Worm (Caenorhabditis elegans) whole organism, L4 larva: Measurements from ENCODE around the gene Y54G2A.28.

Experiments used
- R02D3.7 ChIP-seq: fragments of 150-350 bp; sonication (generic microtip); optimal IDR thresholded peaks from 3 replicates; lab custom pipeline; 2014; ENCODE audit warnings: missing biosample characterization, missing genetic modification characterization
- Y105C5A.15 ChIP-seq: fragments of 200-800 bp; sonication (Bioruptor generic); IDR thresholded peaks from 2 replicates; pipeline ENCODE4 v1.3.6; 2022; ENCODE audit warnings: missing genetic modification characterization, missing compliant biosample characterization
- Y48G9A.11 ChIP-seq: fragments of 200-800 bp; sonication (Bioruptor generic); IDR thresholded peaks from 2 replicates; pipeline ENCODE4 v1.3.6; 2022; ENCODE audit warnings: missing genetic modification reagents, missing genetic modification characterization, missing compliant biosample characterization
- aha-1 ChIP-seq: fragments of 150-350 bp; peaks from one replicate; lab custom pipeline; 2014; ENCODE audit warnings: missing biosample characterization, missing genetic modification characterization
- attf-4 ChIP-seq: sonication (generic microtip); optimal IDR thresholded peaks from 3 replicates; lab custom pipeline; 2017; ENCODE audit warnings: missing biosample characterization, missing genetic modification characterization
- ceh-28 ChIP-seq: fragments of 150-350 bp; optimal IDR thresholded peaks from 2 replicates; lab custom pipeline; 2014; ENCODE audit warnings: missing biosample characterization, missing genetic modification reagents, missing genetic modification characterization
- ceh-44 ChIP-seq: fragments of 200-800 bp; sonication (Bioruptor generic); IDR thresholded peaks from 2 replicates; pipeline ENCODE4 v1.3.6; 2022; ENCODE audit warnings: missing genetic modification reagents, missing genetic modification characterization, missing compliant biosample characterization
- ceh-62 ChIP-seq: sonication (generic microtip); optimal IDR thresholded peaks from 2 replicates; lab custom pipeline; 2017; ENCODE audit warnings: missing biosample characterization, missing genetic modification characterization
- cey-2 ChIP-seq: sonication (generic microtip); optimal IDR thresholded peaks from 3 replicates; lab custom pipeline; 2017; ENCODE audit warnings: missing genetic modification characterization, mild to moderate bottlenecking, missing compliant biosample characterization, antibody characterized with exemption, borderline replicate concordance; ENCODE audit not compliant: insufficient read depth
- daf-16 ChIP-seq, 3 experiments: sonication (generic microtip); optimal IDR thresholded peaks; 2 replicates each; lab custom pipeline; 2016 to 2017; ENCODE audit warnings: missing genetic modification characterization in 3 of 3, missing genetic modification reagents in 3 of 3, mild to moderate bottlenecking in 2 of 3, missing compliant biosample characterization in 2 of 3, missing biosample characterization in 1 of 3, moderate library complexity in 1 of 3
- daf-19 ChIP-seq: fragments of 200-800 bp; sonication (Bioruptor generic); conservative IDR thresholded peaks from 2 replicates; pipeline ENCODE4 v1.3.6; 2022; ENCODE audit warnings: missing genetic modification characterization, missing compliant biosample characterization
- dmd-9 ChIP-seq: fragments of 200-800 bp; sonication (Bioruptor generic); IDR thresholded peaks from 2 replicates; pipeline ENCODE4 v1.3.6; 2022; ENCODE audit warnings: missing genetic modification reagents, missing genetic modification characterization, missing compliant biosample characterization
- duxl-1 ChIP-seq: sonication (generic microtip); optimal IDR thresholded peaks from 2 replicates; lab custom pipeline; 2016; ENCODE audit warnings: mild to moderate bottlenecking, missing genetic modification characterization, moderate library complexity, missing compliant biosample characterization; ENCODE audit not compliant: poor library complexity
- egl-27 ChIP-seq: sonication (generic microtip); optimal IDR thresholded peaks from 3 replicates; lab custom pipeline; 2017; ENCODE audit warnings: missing biosample characterization, missing genetic modification reagents, missing genetic modification characterization
- egl-43 ChIP-seq: fragments of 200-800 bp; sonication (Bioruptor generic); IDR thresholded peaks from 2 replicates; pipeline ENCODE4 v1.3.6; 2022; ENCODE audit warnings: missing genetic modification reagents, missing genetic modification characterization, missing compliant biosample characterization
- fos-1 ChIP-seq: fragments of 150-350 bp; optimal IDR thresholded peaks from 2 replicates; lab custom pipeline; 2014; ENCODE audit warnings: missing biosample characterization, missing genetic modification characterization
- hlh-11 ChIP-seq: fragments of 200-800 bp; sonication (Bioruptor generic); optimal IDR thresholded peaks from 2 replicates; lab custom pipeline; 2018; ENCODE audit warnings: mild to moderate bottlenecking, missing genetic modification characterization, missing compliant biosample characterization
- hlh-30 ChIP-seq: sonication (generic microtip); optimal IDR thresholded peaks from 2 replicates; lab custom pipeline; 2017; ENCODE audit warnings: antibody characterized with exemption, mild to moderate bottlenecking, missing genetic modification characterization, missing compliant biosample characterization; ENCODE audit not compliant: insufficient read depth
- hmg-1.1 ChIP-seq: fragments of 200-800 bp; sonication (Bioruptor generic); IDR thresholded peaks from 2 replicates; pipeline ENCODE4 v1.3.6; 2022; ENCODE audit warnings: missing genetic modification reagents, missing genetic modification characterization, missing compliant biosample characterization
- jun-1 ChIP-seq: fragments of 150-350 bp; optimal IDR thresholded peaks from 2 replicates; lab custom pipeline; 2014; ENCODE audit warnings: missing biosample characterization, missing genetic modification reagents, missing genetic modification characterization
- lim-7 ChIP-seq: fragments of 200-800 bp; sonication (Bioruptor generic); IDR thresholded peaks from 2 replicates; pipeline ENCODE4 v1.3.6; 2022; ENCODE audit warnings: missing genetic modification characterization, missing compliant biosample characterization
- lin-1 ChIP-seq: fragments of 200-800 bp; sonication (Bioruptor generic); IDR thresholded peaks from 2 replicates; pipeline ENCODE4 v1.3.6; 2022; ENCODE audit warnings: missing genetic modification reagents, missing genetic modification characterization, missing compliant biosample characterization
- lin-13 ChIP-seq: fragments of 150-350 bp; optimal IDR thresholded peaks from 2 replicates; lab custom pipeline; 2014; ENCODE audit warnings: missing biosample characterization, missing genetic modification reagents, missing genetic modification characterization
- lin-39 ChIP-seq: fragments of 150-350 bp; optimal IDR thresholded peaks from 2 replicates; lab custom pipeline; 2014; ENCODE audit warnings: missing biosample characterization, missing genetic modification reagents, missing genetic modification characterization
- mdl-1 ChIP-seq, 2 experiments: fragments of 150-350 bp in 1 of 2; sonication (generic microtip) in 1 of 2; optimal IDR thresholded peaks; 2 replicates each; lab custom pipeline; 2014 to 2017; ENCODE audit warnings: missing biosample characterization in 2 of 2, missing genetic modification characterization in 2 of 2
- mdt-29 ChIP-seq: fragments of 200-800 bp; sonication (Bioruptor generic); IDR thresholded peaks from 2 replicates; pipeline ENCODE4 v1.3.6; 2022; ENCODE audit warnings: missing genetic modification reagents, missing genetic modification characterization, missing compliant biosample characterization
- mep-1 ChIP-seq: fragments of 150-350 bp; sonication (generic microtip); optimal IDR thresholded peaks from 3 replicates; lab custom pipeline; 2014; ENCODE audit warnings: missing biosample characterization, missing genetic modification characterization
- mes-2 ChIP-seq: sonication (generic microtip); optimal IDR thresholded peaks from 2 replicates; lab custom pipeline; 2016; ENCODE audit warnings: missing genotype, mild to moderate bottlenecking, missing genetic modification characterization, missing compliant biosample characterization; ENCODE audit not compliant: poor library complexity, severe bottlenecking
- mxl-2 ChIP-seq: fragments of 200-800 bp; sonication (Bioruptor generic); conservative IDR thresholded peaks from 2 replicates; pipeline ENCODE4 v1.3.6; 2022; ENCODE audit warnings: missing genetic modification reagents, missing genetic modification characterization, missing compliant biosample characterization
- nhr-11 ChIP-seq: fragments of 150-350 bp; optimal IDR thresholded peaks from 2 replicates; lab custom pipeline; 2014; ENCODE audit warnings: missing biosample characterization, missing genetic modification characterization
- nhr-111 ChIP-seq: fragments of 200-800 bp; sonication (Bioruptor generic); optimal IDR thresholded peaks from 2 replicates; lab custom pipeline; 2018; ENCODE audit warnings: mild to moderate bottlenecking, missing genetic modification characterization, missing compliant biosample characterization
- nhr-25 ChIP-seq: sonication (generic microtip); optimal IDR thresholded peaks from 2 replicates; lab custom pipeline; 2017; ENCODE audit warnings: missing genetic modification characterization, mild to moderate bottlenecking, missing compliant biosample characterization, antibody characterized with exemption, moderate library complexity, borderline replicate concordance; ENCODE audit not compliant: insufficient read depth
- nhr-42 ChIP-seq: fragments of 200-800 bp; sonication (Bioruptor generic); IDR thresholded peaks from 2 replicates; pipeline ENCODE4 v1.3.6; 2022; ENCODE audit warnings: missing genetic modification characterization, missing compliant biosample characterization
- nhr-48 ChIP-seq: sonication (generic microtip); optimal IDR thresholded peaks from 2 replicates; lab custom pipeline; 2016; ENCODE audit warnings: mild to moderate bottlenecking, missing genetic modification characterization, missing compliant biosample characterization
- pha-4 ChIP-seq, 2 experiments: fragments of 150-350 bp in 1 of 2; fragments of 200-800 bp in 1 of 2; sonication (Bioruptor generic) in 1 of 2; IDR thresholded peaks in 1 of 2; optimal IDR thresholded peaks in 1 of 2; 2 replicates each; pipeline versions ENCODE4 v1.3.6 to Lab custom; 2014 to 2022; ENCODE audit warnings: missing genetic modification characterization in 2 of 2, missing genetic modification reagents in 2 of 2, missing biosample characterization in 1 of 2, missing compliant biosample characterization in 1 of 2
- pqm-1 ChIP-seq: sonication (generic microtip); optimal IDR thresholded peaks from 2 replicates; lab custom pipeline; 2017; ENCODE audit warnings: missing biosample characterization, missing genetic modification characterization
- rbr-2 ChIP-seq: sonication (generic microtip); optimal IDR thresholded peaks from 2 replicates; lab custom pipeline; 2016; ENCODE audit warnings: missing genotype, missing genetic modification characterization, missing compliant biosample characterization
- sdz-12 ChIP-seq: fragments of 200-800 bp; sonication (Bioruptor generic); optimal IDR thresholded peaks from 2 replicates; lab custom pipeline; 2018; ENCODE audit warnings: mild to moderate bottlenecking, missing genetic modification characterization, missing compliant biosample characterization
- set-16 ChIP-seq: fragments of 200-800 bp; sonication (Bioruptor generic); IDR thresholded peaks from 2 replicates; pipeline ENCODE4 v1.3.6; 2022; ENCODE audit warnings: missing genetic modification reagents, missing genetic modification characterization, missing compliant biosample characterization
- snpc-1.2 ChIP-seq: fragments of 200-800 bp; sonication (Bioruptor generic); IDR thresholded peaks from 2 replicates; pipeline ENCODE4 v1.3.6; 2022; ENCODE audit warnings: missing genetic modification reagents, missing genetic modification characterization, missing compliant biosample characterization
- snpc-4 ChIP-seq: fragments of 150-350 bp; optimal IDR thresholded peaks from 2 replicates; lab custom pipeline; 2014; ENCODE audit warnings: missing biosample characterization, missing genetic modification characterization
- tra-1 ChIP-seq: fragments of 200-800 bp; sonication (Bioruptor generic); IDR thresholded peaks from 2 replicates; pipeline ENCODE4 v1.3.6; 2022; ENCODE audit warnings: missing genetic modification reagents, missing genetic modification characterization, missing compliant biosample characterization
- unc-39 ChIP-seq: sonication (generic microtip); optimal IDR thresholded peaks from 2 replicates; lab custom pipeline; 2017; ENCODE audit warnings: missing biosample characterization, missing genetic modification characterization
- unc-62 ChIP-seq, 3 experiments: fragments of 150-350 bp in 1 of 3; sonication (generic microtip); optimal IDR thresholded peaks in 2 of 3; peaks in 1 of 3; 1 replicate in 1 of 3; 2 replicates in 2 of 3; lab custom pipeline; 2014 to 2017; ENCODE audit warnings: missing biosample characterization in 3 of 3, missing genetic modification characterization in 3 of 3, missing genetic modification reagents in 3 of 3, missing genotype in 1 of 3
- zfp-3 ChIP-seq: fragments of 200-800 bp; sonication (Bioruptor generic); conservative IDR thresholded peaks from 2 replicates; pipeline ENCODE4 v1.3.6; 2022; ENCODE audit warnings: missing genetic modification reagents, missing genetic modification characterization, missing compliant biosample characterization
- zip-2 ChIP-seq: fragments of 150-350 bp; optimal IDR thresholded peaks from 2 replicates; lab custom pipeline; 2014; ENCODE audit warnings: missing biosample characterization, missing genetic modification characterization

Gene Y54G2A.28

ce11 chrIV:3001500-3001899 is 10.7 kb downstream of the Y54G2A.28 start:
- peak in 1 of 2 experiments; percentile 60 for TF ChIP-seq unc-62 (GFP tag; optimal IDR thresholded peaks at IDR 0.05 in 1 of 2; lab: Kevin White, UChicago)
- no peak for TF ChIP-seq unc-62 (tag; optimal IDR thresholded peaks at IDR 0.05; lab: Kevin White, UChicago)
- no peak for TF ChIP-seq lin-13 (GFP tag; lab: Kevin White, UChicago)
- TF ChIP-seq egl-43 (GFP tag; lab: Robert Waterston, UW), result no peak
- no peak for TF ChIP-seq attf-4 (tag; lab: Kevin White, UChicago)
- TF ChIP-seq mes-2 (tag; lab: Kevin White, UChicago), result peak; percentile 13
- TF ChIP-seq set-16 (GFP tag; lab: Robert Waterston, UW), result peak; percentile 20; the same call in 1 of the 2 replicates

ce11 chrIV:2998597-2999161 is 13.5 kb downstream of the Y54G2A.28 start:
- TF ChIP-seq ceh-28 (peak; percentile 15), snpc-1.2 (GFP tag; lab: Robert Waterston, UW) (no peak), lin-1 (GFP tag; lab: Robert Waterston, UW) (0 out of 2 replicates have a peak, but pooled peaks have one; percentile 13), nhr-42 (GFP tag; lab: Robert Waterston, UW) (no peak), nhr-111 (GFP tag; lab: Kevin White, UChicago) (no peak), mdl-1 (tag; optimal IDR thresholded peaks at IDR 0.05; lab: Kevin White, UChicago) (no peak), egl-43 (GFP tag; lab: Robert Waterston, UW) (peak; percentile 71), nhr-25 (no peak), Y105C5A.15 (no peak), Y48G9A.11 (no peak), lin-13 (GFP tag; lab: Kevin White, UChicago) (no peak), duxl-1 (tag; lab: Kevin White, UChicago) (no peak), unc-39 (tag; lab: Kevin White, UChicago) (no peak), nhr-48 (tag; lab: Kevin White, UChicago) (no peak), pqm-1 (tag; lab: Kevin White, UChicago) (no peak), pha-4 (GFP tag; IDR thresholded peaks at IDR 0.05; lab: Robert Waterston, UW) (0 out of 2 replicates have a peak, but pooled peaks have one; percentile 32), pha-4 (tag; optimal IDR thresholded peaks at IDR 0.05; lab: Kevin White, UChicago) (no peak), lin-39 (tag; lab: Kevin White, UChicago) (no peak), mxl-2 (no peak), daf-19 (GFP tag; lab: Robert Waterston, UW) (no peak), hlh-30 (peak; percentile 62), cey-2 (tag; lab: Kevin White, UChicago) (no peak), snpc-4 (tag; lab: Kevin White, UChicago) (no peak), fos-1 (tag; lab: Kevin White, UChicago) (no peak), egl-27 (tag; lab: Kevin White, UChicago) (no peak), hlh-11 (tag; lab: Kevin White, UChicago) (peak; percentile 13), R02D3.7 (tag; lab: Kevin White, UChicago) (no peak), lim-7 (GFP tag; lab: Robert Waterston, UW) (0 out of 2 replicates have a peak, but pooled peaks have one; percentile 26), mdt-29 (GFP tag; lab: Robert Waterston, UW) (no peak), ceh-44 (GFP tag; lab: Robert Waterston, UW) (no peak), rbr-2 (tag; lab: Kevin White, UChicago) (peak; percentile 81), hmg-1.1 (peak; percentile 85), nhr-11 (no peak), zip-2 (tag; lab: Kevin White, UChicago) (no peak), zfp-3 (GFP tag; lab: Robert Waterston, UW) (no peak), aha-1 (tag; lab: Kevin White, UChicago) (peak; percentile 98), mep-1 (tag; lab: Kevin White, UChicago) (peak; percentile 69), sdz-12 (GFP tag; lab: Kevin White, UChicago) (no peak), dmd-9 (GFP tag; lab: Robert Waterston, UW) (0 out of 2 replicates have a peak, but pooled peaks have one; percentile 39), daf-16 (GFP tag; optimal IDR thresholded peaks at IDR 0.05; lab: Kevin White, UChicago) (no peak), daf-16 (tag; optimal IDR thresholded peaks at IDR 0.05; lab: Kevin White, UChicago) (no peak), jun-1 (tag; lab: Kevin White, UChicago) (no peak), ceh-62 (tag; lab: Kevin White, UChicago) (no peak), tra-1 (no peak)
